Worm (Caenorhabditis elegans) whole organism, L2 larva: ENCODE measurements around the gene F14F9.3.

ENCODE experiments used
- F13H6.1 ChIP-seq: sonication (generic microtip); optimal IDR thresholded peaks from 2 replicates; lab custom pipeline; 2016; ENCODE audit warnings: missing genetic modification characterization, missing compliant biosample characterization
- Y55F3AM.14 ChIP-seq: fragments of 200-800 bp; sonication (Bioruptor generic); optimal IDR thresholded peaks from 2 replicates; lab custom pipeline; 2018; ENCODE audit warnings: mild to moderate bottlenecking, missing genetic modification characterization, missing compliant biosample characterization
- ZK546.5 ChIP-seq: sonication (generic microtip); optimal IDR thresholded peaks from 2 replicates; lab custom pipeline; 2017; ENCODE audit warnings: missing biosample characterization, missing genetic modification characterization
- aly-2 ChIP-seq: fragments of 150-350 bp; optimal IDR thresholded peaks from 2 replicates; lab custom pipeline; 2014; ENCODE audit warnings: missing biosample characterization, missing genetic modification characterization
- ama-1 ChIP-seq: fragments of 150-350 bp; optimal IDR thresholded peaks from 2 replicates; lab custom pipeline; 2018; ENCODE audit warnings: inconsistent platforms
- crh-2 ChIP-seq: sonication (generic microtip); optimal IDR thresholded peaks from 2 replicates; lab custom pipeline; 2017; ENCODE audit warnings: missing biosample characterization, missing genetic modification characterization
- elt-3 ChIP-seq: sonication (generic microtip); optimal IDR thresholded peaks from 2 replicates; lab custom pipeline; 2017; ENCODE audit warnings: missing biosample characterization, missing genetic modification characterization
- fos-1 ChIP-seq: fragments of 150-350 bp; optimal IDR thresholded peaks from 2 replicates; lab custom pipeline; 2014; ENCODE audit warnings: missing biosample characterization, missing genetic modification characterization
- gmeb-1 ChIP-seq: fragments of 150-350 bp; optimal IDR thresholded peaks from 2 replicates; lab custom pipeline; 2014; ENCODE audit warnings: missing biosample characterization, missing genetic modification characterization
- lin-11 ChIP-seq: fragments of 150-350 bp; sonication (generic microtip); optimal IDR thresholded peaks from 2 replicates; lab custom pipeline; 2014; ENCODE audit warnings: missing biosample characterization, missing genetic modification characterization, inconsistent platforms, mixed read lengths
- lin-39 ChIP-seq: fragments of 150-350 bp; optimal IDR thresholded peaks from 2 replicates; lab custom pipeline; 2014; ENCODE audit warnings: missing biosample characterization, missing genetic modification reagents, missing genetic modification characterization
- lsy-2 ChIP-seq, 2 experiments: fragments of 150-350 bp in 1 of 2; sonication (generic microtip) in 1 of 2; optimal IDR thresholded peaks; 2 replicates each; lab custom pipeline; 2014 to 2017; ENCODE audit warnings: missing biosample characterization in 2 of 2, missing genetic modification characterization in 2 of 2
- mdl-1 ChIP-seq, 2 experiments: fragments of 150-350 bp in 1 of 2; sonication (generic microtip) in 1 of 2; optimal IDR thresholded peaks; 2 replicates each; lab custom pipeline; 2017; ENCODE audit warnings: missing biosample characterization in 2 of 2, missing genetic modification characterization in 2 of 2
- nhr-11 ChIP-seq: fragments of 150-350 bp; optimal IDR thresholded peaks from 2 replicates; lab custom pipeline; 2014; ENCODE audit warnings: missing biosample characterization, missing genetic modification characterization
- nhr-12 ChIP-seq: fragments of 150-350 bp; optimal IDR thresholded peaks from 2 replicates; lab custom pipeline; 2014; ENCODE audit warnings: missing biosample characterization, missing genetic modification characterization
- nhr-129 ChIP-seq: fragments of 150-350 bp; optimal IDR thresholded peaks from 2 replicates; lab custom pipeline; 2014; ENCODE audit warnings: missing biosample characterization, missing genetic modification characterization
- nhr-23 ChIP-seq: fragments of 150-350 bp; optimal IDR thresholded peaks from 2 replicates; lab custom pipeline; 2014; ENCODE audit warnings: missing biosample characterization, missing genetic modification reagents, missing genetic modification characterization
- nhr-237 ChIP-seq: fragments of 150-350 bp; optimal IDR thresholded peaks from 2 replicates; lab custom pipeline; 2014; ENCODE audit warnings: missing biosample characterization, missing genetic modification characterization
- nhr-25 ChIP-seq: fragments of 150-350 bp; sonication (generic microtip); optimal IDR thresholded peaks from 3 replicates; lab custom pipeline; 2014; ENCODE audit warnings: missing biosample characterization, missing genetic modification characterization
- nhr-6 ChIP-seq: fragments of 150-350 bp; optimal IDR thresholded peaks from 2 replicates; lab custom pipeline; 2014; ENCODE audit warnings: missing biosample characterization, missing genetic modification characterization
- peb-1 ChIP-seq: fragments of 150-350 bp; optimal IDR thresholded peaks from 2 replicates; lab custom pipeline; 2014; ENCODE audit warnings: missing biosample characterization, missing genetic modification characterization
- sem-4 ChIP-seq: fragments of 150-350 bp; optimal IDR thresholded peaks from 2 replicates; lab custom pipeline; 2014; ENCODE audit warnings: missing biosample characterization, missing genetic modification reagents, missing genetic modification characterization
- skn-1 ChIP-seq: sonication (generic microtip); optimal IDR thresholded peaks from 2 replicates; lab custom pipeline; 2017; ENCODE audit warnings: missing biosample characterization, missing genetic modification characterization
- sma-3 ChIP-seq: sonication (generic microtip); optimal IDR thresholded peaks from 2 replicates; lab custom pipeline; 2016; ENCODE audit warnings: missing genetic modification reagents, missing genetic modification characterization, missing compliant biosample characterization
- sma-9 ChIP-seq, 2 experiments: fragments of 150-350 bp in 1 of 2; sonication (generic microtip) in 1 of 2; optimal IDR thresholded peaks; 2 replicates each; lab custom pipeline; 2014 to 2016; ENCODE audit warnings: missing genetic modification characterization in 2 of 2, mild to moderate bottlenecking in 1 of 2, missing biosample characterization in 1 of 2, missing compliant biosample characterization in 1 of 2, missing genetic modification reagents in 1 of 2, moderate library complexity in 1 of 2
- snpc-4 ChIP-seq: fragments of 150-350 bp; optimal IDR thresholded peaks from 2 replicates; lab custom pipeline; 2014; ENCODE audit warnings: missing biosample characterization, missing genetic modification characterization
- unc-39 ChIP-seq: fragments of 150-350 bp; optimal IDR thresholded peaks from 2 replicates; lab custom pipeline; 2014; ENCODE audit warnings: missing biosample characterization, missing genetic modification characterization
- unc-55 ChIP-seq: fragments of 150-350 bp; sonication (generic microtip); optimal IDR thresholded peaks from 3 replicates; lab custom pipeline; 2014; ENCODE audit warnings: missing biosample characterization, missing genetic modification reagents, missing genetic modification characterization
- unc-62 ChIP-seq: fragments of 150-350 bp; optimal IDR thresholded peaks from 2 replicates; lab custom pipeline; 2014; ENCODE audit warnings: missing biosample characterization, missing genetic modification reagents, missing genetic modification characterization
- zag-1 ChIP-seq: fragments of 150-350 bp; optimal IDR thresholded peaks from 2 replicates; lab custom pipeline; 2014; ENCODE audit warnings: missing biosample characterization, missing genetic modification characterization
- ztf-1 ChIP-seq: fragments of 200-800 bp; sonication (Bioruptor generic); conservative IDR thresholded peaks from 2 replicates; pipeline ENCODE4 v1.3.6; 2022; ENCODE audit warnings: missing genetic modification characterization, missing compliant biosample characterization
- ztf-4 ChIP-seq: fragments of 150-350 bp; optimal IDR thresholded peaks from 2 replicates; lab custom pipeline; 2014; ENCODE audit warnings: missing biosample characterization, missing genetic modification characterization

The F14F9.3 gene

DNA sequence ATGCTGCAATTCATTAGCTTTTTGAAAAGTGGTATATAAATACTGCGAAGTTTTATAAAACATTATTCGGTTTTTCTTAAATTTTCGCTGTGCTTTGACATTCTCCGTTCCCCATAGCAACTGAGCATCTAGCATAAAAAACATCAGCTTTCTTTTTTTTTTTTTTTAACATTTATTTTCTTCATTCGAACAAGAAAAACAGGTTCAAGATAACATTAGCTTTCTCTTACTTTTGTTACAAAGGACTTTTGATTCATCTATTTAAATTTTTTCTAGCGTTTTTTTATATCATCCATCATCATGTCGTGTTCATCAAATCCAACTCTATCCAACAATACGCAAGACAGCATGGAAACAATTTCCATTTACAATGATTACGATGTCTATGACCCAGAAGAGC lies at the start of gene F14F9.3:
Gene F14F9.3 (plus strand): TSS at position 301 of the 400 bp plus-strand sequence.
- TF ChIP-seq aly-2 (no peak), mdl-1 (tag; optimal IDR thresholded peaks at IDR 0.05; lab: Kevin White, UChicago) (no peak), snpc-4 (no peak), nhr-129 (no peak)

DNA sequence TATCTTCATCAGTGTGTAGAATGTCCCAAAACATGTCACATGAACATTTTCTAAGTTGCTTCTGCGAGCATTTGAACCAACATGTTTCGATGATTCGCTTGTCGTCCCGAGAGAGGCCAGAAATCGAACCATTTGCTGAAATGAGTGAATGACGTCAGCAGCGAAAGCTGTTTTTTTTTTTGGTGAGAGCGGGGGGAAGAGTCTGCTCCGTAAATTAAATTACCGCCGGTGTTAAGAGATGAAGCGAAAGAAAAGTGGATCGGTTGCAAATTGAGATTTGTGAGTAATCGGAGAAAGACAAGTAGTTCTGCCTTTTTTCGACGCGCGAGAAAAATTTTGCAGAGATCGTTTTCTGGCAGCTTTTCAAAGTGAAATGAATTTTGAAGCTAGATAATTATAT lies 49.7 kb upstream of the F14F9.3 start:
- TF ChIP-seq F13H6.1 (tag; lab: Kevin White, UChicago) = no peak
- TF ChIP-seq sma-3 (GFP tag; lab: Kevin White, UChicago) = no peak
- peak; percentile 35 for TF ChIP-seq sma-9 (GFP tag; optimal IDR thresholded peaks at IDR 0.05; lab: Kevin White, UChicago)
- no peak for TF ChIP-seq sma-9 (tag; optimal IDR thresholded peaks at IDR 0.05; lab: Kevin White, UChicago)
- no peak for TF ChIP-seq peb-1 (tag; lab: Kevin White, UChicago)
- peak; percentile 39 for TF ChIP-seq sem-4 (tag; lab: Kevin White, UChicago)
- TF ChIP-seq elt-3 (tag; lab: Kevin White, UChicago) = no peak
- no peak for TF ChIP-seq nhr-23

DNA sequence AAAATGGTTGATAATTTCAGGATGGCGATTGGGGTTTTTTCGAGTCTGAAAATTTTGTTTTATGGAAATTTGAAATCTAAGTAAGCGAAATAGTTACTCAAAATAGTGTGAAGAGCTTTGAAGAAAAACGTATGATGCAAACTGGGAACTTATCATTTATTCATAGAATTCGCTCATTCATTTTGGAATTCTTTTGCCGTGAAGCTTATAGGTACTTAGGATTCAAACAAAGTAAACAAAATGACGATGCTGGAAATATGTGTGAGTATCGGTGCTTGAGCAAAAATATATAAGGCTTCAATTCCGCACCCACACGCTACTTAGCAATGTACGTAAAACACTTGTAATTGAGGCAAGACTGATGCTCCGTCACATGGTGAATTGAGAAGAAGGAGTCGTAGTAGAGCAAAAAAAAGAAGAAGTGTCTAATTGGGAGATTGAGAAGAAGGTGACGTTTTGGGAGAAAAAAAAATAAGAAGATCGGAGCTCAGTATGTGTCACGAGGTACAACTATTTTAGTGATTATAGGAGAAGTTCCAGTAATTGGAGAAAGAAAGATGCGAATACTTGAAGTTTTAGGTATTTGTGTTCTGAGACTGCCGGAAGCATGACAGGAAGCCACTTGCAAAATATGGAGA lies 48.4 kb upstream of the F14F9.3 start, which contains the start of gene glb-32:
Gene glb-32 (minus strand): TSS at position 51 of the 638 bp plus-strand sequence.
- TF ChIP-seq unc-55 (peak; percentile 35), lsy-2 (tag; optimal IDR thresholded peaks at IDR 0.05; lab: Kevin White, UChicago) (peak in 1 of 2 experiments; percentile 7), unc-39 (tag; lab: Kevin White, UChicago) (no peak), sem-4 (tag; lab: Kevin White, UChicago) (peak; percentile 48)

DNA sequence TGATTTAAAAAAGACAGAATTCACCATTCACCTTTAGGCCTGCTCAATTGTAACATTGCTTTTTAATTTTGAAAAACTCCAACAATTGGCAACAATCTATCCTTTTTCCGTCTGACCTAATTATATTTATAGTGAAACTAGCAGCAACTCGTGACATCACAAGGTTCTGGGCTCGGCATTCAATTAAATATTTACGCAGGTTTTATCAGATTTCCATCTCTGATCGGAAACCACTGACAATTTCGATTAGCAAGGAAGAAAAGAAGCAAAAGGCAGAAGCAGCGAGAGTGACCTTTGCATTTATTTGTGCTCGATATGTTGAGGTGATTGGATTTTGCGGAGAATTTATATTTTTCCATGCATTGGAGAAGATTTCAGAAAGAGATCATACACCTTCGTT lies 47.6 kb upstream of the F14F9.3 start:
- TF ChIP-seq sma-9 (GFP tag; optimal IDR thresholded peaks at IDR 0.05; lab: Kevin White, UChicago) (no peak), sma-9 (tag; optimal IDR thresholded peaks at IDR 0.05; lab: Kevin White, UChicago) (no peak), nhr-237 (tag; lab: Kevin White, UChicago) (no peak), lsy-2 (tag; optimal IDR thresholded peaks at IDR 0.05; lab: Kevin White, UChicago) (peak in 1 of 2 experiments; percentile 12)

DNA sequence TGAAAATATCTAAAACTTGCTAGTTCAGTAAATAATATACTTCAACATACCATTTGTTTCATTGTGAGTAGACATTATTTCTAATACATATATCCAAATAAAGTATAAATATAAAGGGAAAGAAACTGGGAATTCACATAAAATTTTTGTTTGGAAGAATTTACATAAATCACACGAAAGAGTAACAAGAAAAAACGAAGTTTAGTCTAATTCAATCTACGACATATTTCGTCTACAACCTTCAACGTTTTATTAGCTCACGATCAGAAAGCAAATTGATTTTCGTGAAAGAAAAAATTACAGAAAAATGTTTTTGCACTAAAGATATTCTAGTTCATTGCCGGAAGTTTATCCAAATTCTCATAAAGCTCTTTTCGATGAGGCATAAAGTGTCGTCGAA lies 41.0 kb upstream of the F14F9.3 start, which contains the start of gene C04F5.2:
Gene C04F5.2 (minus strand): TSS at position 101 of the 400 bp plus-strand sequence.
- TF ChIP-seq Y55F3AM.14 (GFP tag; lab: Kevin White, UChicago) (no peak), zag-1 (tag; lab: Kevin White, UChicago) (no peak), nhr-23 (no peak), aly-2 (no peak), lin-11 (tag; lab: Kevin White, UChicago) (no peak), sma-9 (GFP tag; optimal IDR thresholded peaks at IDR 0.05; lab: Kevin White, UChicago) (no peak), sma-9 (tag; optimal IDR thresholded peaks at IDR 0.05; lab: Kevin White, UChicago) (no peak), ztf-1 (GFP tag; lab: Robert Waterston, UW) (no peak), ztf-4 (tag; lab: Kevin White, UChicago) (no peak), sem-4 (tag; lab: Kevin White, UChicago) (no peak), peb-1 (tag; lab: Kevin White, UChicago) (no peak), nhr-25 (tag; lab: Kevin White, UChicago) (no peak), crh-2 (tag; lab: Kevin White, UChicago) (no peak), ZK546.5 (tag; lab: Kevin White, UChicago) (no peak), fos-1 (tag; lab: Kevin White, UChicago) (no peak), skn-1 (no peak), unc-55 (no peak), nhr-11 (no peak), lsy-2 (tag; optimal IDR thresholded peaks at IDR 0.05; lab: Kevin White, UChicago) (no peak), nhr-12 (tag; lab: Kevin White, UChicago) (no peak)

DNA sequence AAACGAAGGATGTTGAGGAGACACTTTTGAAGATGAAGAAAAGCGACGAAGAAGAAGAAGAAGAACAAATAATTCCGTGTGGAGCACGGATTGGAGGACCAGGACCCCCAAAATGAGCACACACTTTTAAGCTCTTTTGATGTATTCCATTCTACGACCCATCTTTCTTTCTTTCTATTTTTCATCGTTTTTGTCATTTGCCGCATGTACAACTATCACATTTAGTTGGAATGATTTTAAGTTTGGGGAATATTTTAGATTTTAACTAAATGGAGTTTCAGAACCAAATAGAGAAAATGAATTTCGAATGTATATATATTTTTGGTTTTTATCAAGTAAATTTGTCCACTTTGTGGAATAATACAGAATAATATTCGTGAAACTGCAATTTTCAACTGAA lies 39.1 kb upstream of the F14F9.3 start, which contains the start of gene unc-46:
Gene unc-46 (minus strand): TSS at position 101 of the 400 bp plus-strand sequence.
- TF ChIP-seq lin-39 (tag; lab: Kevin White, UChicago) (no peak), ztf-4 (tag; lab: Kevin White, UChicago) (no peak), Y55F3AM.14 (GFP tag; lab: Kevin White, UChicago) (no peak), ama-1 (no peak), snpc-4 (no peak), gmeb-1 (tag; lab: Kevin White, UChicago) (no peak), nhr-25 (tag; lab: Kevin White, UChicago) (no peak), nhr-11 (no peak), sma-9 (GFP tag; optimal IDR thresholded peaks at IDR 0.05; lab: Kevin White, UChicago) (no peak), sma-9 (tag; optimal IDR thresholded peaks at IDR 0.05; lab: Kevin White, UChicago) (no peak), nhr-23 (no peak), unc-62 (GFP tag; lab: Kevin White, UChicago) (no peak), nhr-6 (tag; lab: Kevin White, UChicago) (no peak)
- TF ChIP-seq, all 48 proteins: peak for 0
